Worm (Caenorhabditis elegans) whole organism, mixed stage, embryonic: ENCODE data around the gene tag-52.

Experiments used
- ces-1 ChIP-seq: fragments of 150-350 bp; optimal IDR thresholded peaks from 2 replicates; lab custom pipeline; 2014; ENCODE audit warnings: missing biosample characterization, missing genetic modification reagents, missing genetic modification characterization
- lin-13 ChIP-seq: fragments of 150-350 bp; optimal IDR thresholded peaks from 2 replicates; lab custom pipeline; 2014; ENCODE audit warnings: missing biosample characterization, missing genetic modification characterization
- nhr-12 ChIP-seq: fragments of 150-350 bp; optimal IDR thresholded peaks from 2 replicates; lab custom pipeline; 2014; ENCODE audit warnings: missing biosample characterization, missing genetic modification characterization
- unc-62 ChIP-seq: fragments of 150-350 bp; optimal IDR thresholded peaks from 2 replicates; lab custom pipeline; 2014; ENCODE audit warnings: missing biosample characterization, missing genetic modification reagents, missing genetic modification characterization
- ztf-11 ChIP-seq: fragments of 150-350 bp; optimal IDR thresholded peaks from 2 replicates; lab custom pipeline; 2014; ENCODE audit warnings: missing biosample characterization, missing genetic modification characterization

DNA sequence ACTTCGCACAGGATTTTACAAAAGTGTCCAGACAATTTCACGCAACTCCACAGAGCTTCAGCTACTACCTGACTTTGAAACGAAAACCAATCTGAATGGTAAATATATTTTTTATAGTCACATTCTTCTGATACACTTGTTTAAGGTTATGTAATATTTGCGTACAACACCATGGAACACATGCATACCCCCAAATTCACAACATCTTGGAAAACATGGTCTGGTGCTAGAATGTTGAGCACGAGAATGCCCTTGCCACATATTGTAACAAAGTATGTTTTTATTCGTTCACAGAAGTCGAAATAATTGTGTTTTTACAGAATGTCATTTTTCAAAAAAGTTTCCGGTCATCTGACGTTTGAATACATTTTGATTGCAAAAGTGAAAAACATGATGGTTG lies 37.5 kb upstream of the tag-52 start:
- TF ChIP-seq lin-13 (tag; lab: Kevin White, UChicago) = no peak
- TF ChIP-seq ztf-11 (tag; lab: Kevin White, UChicago) = no peak
- TF ChIP-seq ces-1 (GFP tag; lab: Kevin White, UChicago) = no peak
- no peak for TF ChIP-seq unc-62 (GFP tag; lab: Kevin White, UChicago)
- TF ChIP-seq nhr-12 (tag; lab: Kevin White, UChicago) = no peak
